Worm (Caenorhabditis elegans) whole organism, L1 larva: Measurements from ENCODE around the gene epn-1.

Experiments used
- C04F5.9 ChIP-seq: sonication (generic microtip); optimal IDR thresholded peaks from 2 replicates; lab custom pipeline; 2016; ENCODE audit warnings: missing genetic modification characterization, missing compliant biosample characterization
- C16A3.4 ChIP-seq: fragments of 150-350 bp; optimal IDR thresholded peaks from 2 replicates; lab custom pipeline; 2014; ENCODE audit warnings: missing biosample characterization, missing genetic modification characterization
- C34B4.2 ChIP-seq: sonication (generic microtip); optimal IDR thresholded peaks from 2 replicates; lab custom pipeline; 2017; ENCODE audit warnings: mild to moderate bottlenecking, missing genetic modification characterization, missing compliant biosample characterization
- F16B12.6 ChIP-seq: fragments of 150-350 bp; optimal IDR thresholded peaks from 2 replicates; lab custom pipeline; 2014; ENCODE audit warnings: missing biosample characterization, missing genetic modification characterization
- Y116A8C.19 ChIP-seq: sonication (generic microtip); optimal IDR thresholded peaks from 2 replicates; lab custom pipeline; 2016; ENCODE audit warnings: missing compliant biosample characterization, missing genetic modification characterization, borderline replicate concordance
- alr-1 ChIP-seq: fragments of 200-800 bp; sonication (Bioruptor generic); optimal IDR thresholded peaks from 2 replicates; lab custom pipeline; 2018; ENCODE audit warnings: borderline replicate concordance, mild to moderate bottlenecking, missing genetic modification characterization, missing compliant biosample characterization
- ceh-63 ChIP-seq: fragments of 200-800 bp; sonication (Bioruptor generic); optimal IDR thresholded peaks from 2 replicates; lab custom pipeline; 2018; ENCODE audit warnings: mild to moderate bottlenecking, missing genetic modification characterization, missing compliant biosample characterization
- ceh-8 ChIP-seq: fragments of 200-800 bp; sonication (Bioruptor generic); optimal IDR thresholded peaks from 2 replicates; lab custom pipeline; 2018; ENCODE audit warnings: mild to moderate bottlenecking, missing genetic modification characterization, moderate library complexity, missing compliant biosample characterization
- ceh-82 ChIP-seq, 3 experiments: fragments of 150-350 bp in 1 of 3; sonication (generic microtip) in 2 of 3; optimal IDR thresholded peaks; 2 replicates each; lab custom pipeline; 2014 to 2017; ENCODE audit warnings: missing biosample characterization in 3 of 3, missing genetic modification characterization in 3 of 3
- ceh-88 ChIP-seq: fragments of 200-800 bp; sonication (Bioruptor generic); IDR thresholded peaks from 2 replicates; pipeline ENCODE4 v1.3.6; 2022; ENCODE audit warnings: missing genetic modification characterization, missing compliant biosample characterization
- ces-1 ChIP-seq: fragments of 150-350 bp; optimal IDR thresholded peaks from 2 replicates; lab custom pipeline; 2014; ENCODE audit warnings: missing biosample characterization, missing genetic modification reagents, missing genetic modification characterization
- efl-1 ChIP-seq, 4 experiments: fragments of 150-350 bp; optimal IDR thresholded peaks in 3 of 4; peaks in 1 of 4; 1 replicate in 1 of 4; 2 replicates in 3 of 4; lab custom pipeline; 2014; ENCODE audit warnings: missing biosample characterization in 2 of 4, missing genetic modification characterization in 2 of 4, missing genetic modification reagents in 2 of 4
- efl-3 ChIP-seq: fragments of 200-800 bp; sonication (Bioruptor generic); optimal IDR thresholded peaks from 2 replicates; lab custom pipeline; 2018; ENCODE audit warnings: mild to moderate bottlenecking, missing genetic modification characterization, missing compliant biosample characterization
- egl-13 ChIP-seq: sonication (generic microtip); optimal IDR thresholded peaks from 2 replicates; lab custom pipeline; 2016; ENCODE audit warnings: missing genotype, missing genetic modification reagents, missing genetic modification characterization, missing compliant biosample characterization
- elt-2 ChIP-seq: sonication (generic microtip); optimal IDR thresholded peaks from 2 replicates; lab custom pipeline; 2016; ENCODE audit warnings: missing genetic modification characterization, mild to moderate bottlenecking, inconsistent platforms, missing compliant biosample characterization, missing genetic modification reagents
- elt-3 ChIP-seq, 6 experiments: fragments of 150-350 bp in 1 of 6; sonication (generic microtip); optimal IDR thresholded peaks; 2 replicates each; lab custom pipeline; 2017 to 2018; ENCODE audit warnings: missing biosample characterization in 6 of 6, missing genetic modification characterization in 6 of 6, inconsistent platforms in 1 of 6
- fkh-4 ChIP-seq: sonication (generic microtip); optimal IDR thresholded peaks from 2 replicates; lab custom pipeline; 2016; ENCODE audit warnings: missing compliant biosample characterization, missing genetic modification characterization, borderline replicate concordance
- fkh-8 ChIP-seq: sonication (generic microtip); optimal IDR thresholded peaks from 2 replicates; lab custom pipeline; 2016; ENCODE audit warnings: mild to moderate bottlenecking, missing genetic modification characterization, missing compliant biosample characterization
- isw-1 ChIP-seq: fragments of 200-800 bp; sonication (Bioruptor generic); IDR thresholded peaks from 2 replicates; pipeline ENCODE4 v1.3.6; 2022; ENCODE audit warnings: missing genetic modification characterization, missing compliant biosample characterization
- lin-14 ChIP-seq: fragments of 200-800 bp; sonication (Bioruptor generic); optimal IDR thresholded peaks from 2 replicates; lab custom pipeline; 2018; ENCODE audit warnings: mild to moderate bottlenecking, missing genetic modification characterization, moderate library complexity, missing compliant biosample characterization
- lin-15B ChIP-seq: fragments of 150-350 bp; sonication (generic microtip); optimal IDR thresholded peaks from 3 replicates; lab custom pipeline; 2014; ENCODE audit warnings: missing biosample characterization, missing genetic modification characterization
- lin-35 ChIP-seq, 2 experiments: fragments of 150-350 bp; optimal IDR thresholded peaks; 2 replicates each; lab custom pipeline; 2014; ENCODE audit warnings: missing biosample characterization in 2 of 2, missing genetic modification characterization in 2 of 2, missing genetic modification reagents in 2 of 2
- mep-1 ChIP-seq: fragments of 150-350 bp; optimal IDR thresholded peaks from 2 replicates; lab custom pipeline; 2014; ENCODE audit warnings: missing biosample characterization, missing genetic modification characterization
- nhr-11 ChIP-seq: fragments of 150-350 bp; optimal IDR thresholded peaks from 2 replicates; lab custom pipeline; 2014; ENCODE audit warnings: missing biosample characterization, missing genetic modification characterization
- nhr-12 ChIP-seq: sonication (generic microtip); optimal IDR thresholded peaks from 2 replicates; lab custom pipeline; 2017; ENCODE audit warnings: missing biosample characterization, missing genetic modification characterization
- nhr-237 ChIP-seq: fragments of 150-350 bp; optimal IDR thresholded peaks from 2 replicates; lab custom pipeline; 2014; ENCODE audit warnings: missing biosample characterization, missing genetic modification characterization
- nhr-28 ChIP-seq: fragments of 150-350 bp; optimal IDR thresholded peaks from 2 replicates; lab custom pipeline; 2014; ENCODE audit warnings: missing biosample characterization, missing genetic modification characterization
- nhr-71 ChIP-seq: sonication (generic microtip); optimal IDR thresholded peaks from 2 replicates; lab custom pipeline; 2016; ENCODE audit warnings: mild to moderate bottlenecking, missing genetic modification characterization, moderate library complexity, missing compliant biosample characterization
- nhr-77 ChIP-seq: fragments of 150-350 bp; optimal IDR thresholded peaks from 2 replicates; lab custom pipeline; 2014; ENCODE audit warnings: missing biosample characterization, missing genetic modification characterization
- nhr-84 ChIP-seq: sonication (generic microtip); optimal IDR thresholded peaks from 2 replicates; lab custom pipeline; 2017; ENCODE audit warnings: missing biosample characterization, missing genetic modification characterization
- nhr-85 ChIP-seq: sonication (generic microtip); peaks from one replicate; lab custom pipeline; 2016; ENCODE audit warnings: missing genetic modification characterization, inconsistent platforms, missing compliant biosample characterization
- nhr-90 ChIP-seq: sonication (generic microtip); optimal IDR thresholded peaks from 2 replicates; lab custom pipeline; 2016; ENCODE audit warnings: mild to moderate bottlenecking, missing genetic modification characterization, missing compliant biosample characterization; ENCODE audit not compliant: poor library complexity
- pag-3 ChIP-seq: sonication (generic microtip); optimal IDR thresholded peaks from 2 replicates; lab custom pipeline; 2017; ENCODE audit warnings: missing genetic modification characterization, mild to moderate bottlenecking, missing compliant biosample characterization, antibody characterized with exemption, borderline replicate concordance; ENCODE audit not compliant: insufficient read depth
- pax-3 ChIP-seq: fragments of 200-800 bp; sonication (Bioruptor generic); optimal IDR thresholded peaks from 2 replicates; lab custom pipeline; 2018; ENCODE audit warnings: mild to moderate bottlenecking, missing genetic modification characterization, moderate library complexity, missing compliant biosample characterization
- snpc-4 ChIP-seq: fragments of 150-350 bp; optimal IDR thresholded peaks from 2 replicates; lab custom pipeline; 2014; ENCODE audit warnings: missing biosample characterization, missing genetic modification characterization
- sptf-1 ChIP-seq: fragments of 150-350 bp; optimal IDR thresholded peaks from 2 replicates; lab custom pipeline; 2014; ENCODE audit warnings: missing biosample characterization, missing genetic modification characterization
- tlp-1 ChIP-seq: fragments of 150-350 bp; optimal IDR thresholded peaks from 2 replicates; lab custom pipeline; 2014; ENCODE audit warnings: missing biosample characterization, missing genetic modification characterization
- unc-30 ChIP-seq: sonication (generic microtip); optimal IDR thresholded peaks from 2 replicates; lab custom pipeline; 2017; ENCODE audit warnings: missing biosample characterization, missing genetic modification characterization
- unc-62 ChIP-seq: fragments of 150-350 bp; optimal IDR thresholded peaks from 2 replicates; lab custom pipeline; 2014; ENCODE audit warnings: missing biosample characterization, missing genetic modification reagents, missing genetic modification characterization
- unc-86 ChIP-seq: sonication (generic microtip); optimal IDR thresholded peaks from 2 replicates; lab custom pipeline; 2016; ENCODE audit warnings: missing genetic modification characterization, missing compliant biosample characterization
- vab-15 ChIP-seq: sonication (generic microtip); optimal IDR thresholded peaks from 2 replicates; lab custom pipeline; 2017; ENCODE audit warnings: missing genotype, mild to moderate bottlenecking, missing genetic modification characterization, missing compliant biosample characterization
- zip-4 ChIP-seq: fragments of 200-800 bp; sonication (Bioruptor generic); optimal IDR thresholded peaks from 2 replicates; lab custom pipeline; 2018; ENCODE audit warnings: mild to moderate bottlenecking, missing genetic modification characterization, moderate library complexity, missing compliant biosample characterization
- ztf-11 ChIP-seq, 2 experiments: sonication (generic microtip); optimal IDR thresholded peaks; 2 replicates each; lab custom pipeline; 2016 to 2017; ENCODE audit warnings: missing genetic modification characterization in 2 of 2, missing biosample characterization in 1 of 2, missing compliant biosample characterization in 1 of 2

The epn-1 gene

DNA sequence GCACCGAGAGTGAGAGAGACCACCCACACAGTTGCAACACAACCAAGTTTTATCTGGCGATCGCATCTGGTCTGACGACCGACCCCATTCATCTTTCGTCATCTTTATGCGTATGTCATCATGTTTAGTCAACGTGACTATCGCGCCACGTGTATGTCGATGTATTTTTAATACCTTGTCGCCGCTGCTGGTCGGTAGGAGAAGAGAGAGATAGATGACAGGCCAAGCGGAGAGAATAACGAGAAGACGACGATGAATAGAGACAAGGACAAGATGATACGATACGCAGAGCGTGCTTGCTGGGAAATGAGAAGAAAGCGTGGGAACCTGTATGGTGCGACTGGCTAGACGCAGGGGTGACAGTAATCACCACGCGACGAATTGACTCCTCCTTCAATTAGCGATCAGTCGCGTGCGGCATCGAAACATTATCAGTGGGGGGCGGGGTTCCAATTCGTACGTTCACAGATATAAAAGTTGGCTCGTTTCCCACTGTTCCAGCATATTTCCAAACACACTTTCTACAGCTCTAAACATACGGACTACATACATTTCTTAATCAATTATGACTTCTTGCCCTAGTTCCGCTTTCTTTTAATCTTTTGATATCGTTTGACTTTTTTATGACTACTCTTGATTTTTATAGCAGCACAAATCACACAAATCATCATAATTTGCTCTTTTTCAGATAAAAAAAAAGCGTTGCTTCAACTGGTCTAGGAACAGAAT lies 27.8 kb downstream of the epn-1 start, which contains the start of gene tatn-1 (continued):
- TF ChIP-seq ztf-11 (tag; optimal IDR thresholded peaks at IDR 0.05; lab: Kevin White, UChicago), result peak in 1 of 2 experiments; percentile 6
- TF ChIP-seq fkh-8 (tag; lab: Kevin White, UChicago), result no peak
- peak; percentile 96 for TF ChIP-seq lin-14 (GFP tag; lab: Kevin White, UChicago)
- TF ChIP-seq pag-3 (tag; lab: Kevin White, UChicago), result no peak
- no peak for TF ChIP-seq C34B4.2 (tag; lab: Kevin White, UChicago)
- TF ChIP-seq nhr-237, result no peak
- no peak for TF ChIP-seq F16B12.6 (tag; lab: Kevin White, UChicago)
- peak; percentile 95 for TF ChIP-seq nhr-90 (tag; lab: Kevin White, UChicago)
- no peak for TF ChIP-seq tlp-1 (tag; lab: Kevin White, UChicago)
- TF ChIP-seq ceh-82 (tag; optimal IDR thresholded peaks at IDR 0.05; lab: Kevin White, UChicago), result peak in 1 of 3 experiments; percentile 0
- peak; percentile 95 for TF ChIP-seq elt-2 (tag; lab: Kevin White, UChicago)
- TF ChIP-seq, all 84 proteins: peak for 37

DNA sequence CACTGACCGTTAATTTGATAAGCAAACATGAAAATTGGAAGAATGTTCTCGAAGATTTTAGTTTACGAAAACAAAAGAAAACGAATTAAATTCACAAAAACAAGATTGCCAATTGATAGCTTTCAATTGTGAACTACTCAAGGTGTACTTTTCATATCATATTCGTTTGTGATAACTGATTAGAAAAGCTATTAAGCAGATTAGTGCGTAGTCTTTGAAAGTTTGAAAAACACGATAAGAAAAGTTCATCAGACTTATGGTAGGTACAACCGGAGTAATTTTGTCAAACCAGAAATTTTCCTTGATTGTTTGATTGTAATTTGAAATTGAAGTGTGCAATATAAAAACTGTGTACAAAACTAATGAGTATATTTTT lies 30.8 kb downstream of the epn-1 start:
- TF ChIP-seq pax-3 (tag; lab: Kevin White, UChicago) (no peak), efl-1 (optimal IDR thresholded peaks at IDR 0.05; lab: Kevin White, UChicago) (no peak), efl-1 (GFP tag; optimal IDR thresholded peaks at IDR 0.05 in 1 of 2; lab: Kevin White, UChicago) (peak in 1 of 2 experiments; percentile 71), elt-3 (tag; optimal IDR thresholded peaks at IDR 0.05; lab: Kevin White, UChicago) (peak in 2 of 6 experiments; percentile 1 to 48), alr-1 (tag; lab: Kevin White, UChicago) (no peak), elt-2 (tag; lab: Kevin White, UChicago) (peak; percentile 68)

DNA sequence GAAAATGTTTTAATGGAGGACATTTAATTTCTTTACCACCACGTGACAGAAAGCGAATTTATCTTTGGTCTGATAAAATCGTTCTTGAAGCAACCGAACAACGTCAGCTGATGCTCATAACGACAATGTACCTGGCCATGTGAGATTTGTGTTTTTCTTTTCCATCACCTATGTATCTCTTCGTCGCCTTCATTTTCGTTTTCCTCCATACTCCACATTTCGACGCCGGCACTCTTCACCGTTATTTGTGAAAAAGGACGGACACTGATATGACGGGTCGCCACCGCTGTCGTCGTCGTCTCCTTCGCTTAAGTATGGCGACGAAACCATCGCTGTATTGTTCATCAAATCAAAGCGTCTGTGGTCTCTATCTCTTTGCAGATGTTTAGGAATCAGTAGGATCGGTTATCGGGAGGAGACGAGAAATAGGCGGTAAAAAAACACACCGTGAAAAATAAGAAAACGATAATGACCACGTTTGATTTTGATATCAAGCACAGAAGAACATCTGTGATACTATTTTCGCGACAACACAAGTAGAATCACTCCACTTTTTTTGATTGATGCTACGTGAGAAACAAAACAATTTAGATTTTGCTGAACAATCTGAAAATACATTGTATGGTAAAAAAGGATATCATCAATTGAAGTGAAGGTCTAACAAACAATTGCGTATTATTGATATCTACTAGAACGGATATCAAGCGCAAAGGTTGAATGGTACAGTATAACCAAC lies 31.3 kb downstream of the epn-1 start:
- TF ChIP-seq unc-62 (GFP tag; lab: Kevin White, UChicago) (no peak), mep-1 (peak; percentile 22), ceh-63 (GFP tag; lab: Kevin White, UChicago) (no peak), elt-3 (tag; optimal IDR thresholded peaks at IDR 0.05; lab: Kevin White, UChicago) (peak in 3 of 6 experiments; percentile 24 to 72 (median 34)), snpc-4 (peak; percentile 4), sptf-1 (tag; lab: Kevin White, UChicago) (no peak), C04F5.9 (tag; lab: Kevin White, UChicago) (no peak), fkh-4 (tag; lab: Kevin White, UChicago) (no peak), zip-4 (GFP tag; lab: Kevin White, UChicago) (no peak), nhr-84 (no peak), nhr-11 (tag; lab: Kevin White, UChicago) (no peak), efl-3 (GFP tag; lab: Kevin White, UChicago) (no peak), C16A3.4 (tag; lab: Kevin White, UChicago) (no peak), isw-1 (no peak), egl-13 (tag; lab: Kevin White, UChicago) (no peak), lin-15B (tag; lab: Kevin White, UChicago) (no peak), Y116A8C.19 (tag; lab: Kevin White, UChicago) (no peak), nhr-85 (peak; percentile 97), unc-86 (tag; lab: Kevin White, UChicago) (no peak), pax-3 (tag; lab: Kevin White, UChicago) (no peak), tlp-1 (tag; lab: Kevin White, UChicago) (no peak), nhr-71 (tag; lab: Kevin White, UChicago) (peak; percentile 82), nhr-12 (tag; lab: Kevin White, UChicago) (no peak), ceh-8 (GFP tag; lab: Kevin White, UChicago) (no peak), lin-35 (GFP tag; optimal IDR thresholded peaks at IDR 0.05; lab: Kevin White, UChicago) (peak in 1 of 2 experiments; percentile 67), F16B12.6 (tag; lab: Kevin White, UChicago) (no peak), nhr-28 (tag; lab: Kevin White, UChicago) (no peak), unc-30 (tag; lab: Kevin White, UChicago) (no peak), C34B4.2 (tag; lab: Kevin White, UChicago) (no peak), efl-1 (optimal IDR thresholded peaks at IDR 0.05; lab: Kevin White, UChicago) (no peak), efl-1 (GFP tag; optimal IDR thresholded peaks at IDR 0.05 in 1 of 2; lab: Kevin White, UChicago) (peak in 1 of 2 experiments; percentile 92), nhr-77 (tag; lab: Kevin White, UChicago) (no peak), vab-15 (no peak), ceh-88 (no peak), ces-1 (GFP tag; lab: Kevin White, UChicago) (no peak), elt-2 (tag; lab: Kevin White, UChicago) (peak; percentile 55), nhr-237 (no peak)
